Worm (Caenorhabditis elegans): ENCODE measurements around the gene cav-2.

cav-2 gene

ce11 chrV:13577463-13577862 is 20.6 kb downstream of the cav-2 start:
- TF ChIP-seq ztf-29 (GFP tag; IDR thresholded peaks at IDR 0.05) (no peak), ztf-23 (GFP tag; IDR thresholded peaks at IDR 0.05) (no peak), ref-1 (GFP tag; conservative IDR thresholded peaks at IDR 0.05) (no peak)

ce11 chrV:13578637-13579036 is 21.7 kb downstream of the cav-2 start, which contains the start of gene C50B8.6:
C50B8.6 (plus strand) TSS chrV:13578972.
- no peak for TF ChIP-seq tab-1 (GFP tag; IDR thresholded peaks at IDR 0.05)
- TF ChIP-seq ref-1 (GFP tag; conservative IDR thresholded peaks at IDR 0.05) = no peak
- TF ChIP-seq flt-1 (GFP tag; IDR thresholded peaks at IDR 0.05) = no peak
- TF ChIP-seq ztf-29 (GFP tag; IDR thresholded peaks at IDR 0.05) = no peak
- TF ChIP-seq klf-2 (GFP tag; conservative IDR thresholded peaks at IDR 0.05) = no peak

- TF ChIP-seq ztf-23 (GFP tag; IDR thresholded peaks at IDR 0.05) (no peak), klf-2 (GFP tag; conservative IDR thresholded peaks at IDR 0.05) (no peak), med-1 (GFP tag; optimal IDR thresholded peaks at IDR 0.05; ENCODE audit: insufficient read depth) (no peak)
Measured at ce11 chrV:13580696-13581095, 23.8 kb downstream of the cav-2 start, which contains the start of gene C50B8.5. C50B8.5 (plus strand) TSS chrV:13580968.

ce11 chrV:13584484-13584883 is 27.6 kb downstream of the cav-2 start, which contains the start of gene F53F4.1:
F53F4.1 (plus strand) TSS chrV:13584784.
- TF ChIP-seq T22C8.4 (GFP tag; IDR thresholded peaks at IDR 0.05) = no peak
- TF ChIP-seq cog-1 (tag; optimal IDR thresholded peaks at IDR 0.05) = no peak
- no peak for TF ChIP-seq klf-2 (GFP tag; conservative IDR thresholded peaks at IDR 0.05)
- TF ChIP-seq med-1 (GFP tag; optimal IDR thresholded peaks at IDR 0.05; ENCODE audit: insufficient read depth) = no peak

ce11 chrV:13587902-13588301 is 31.0 kb downstream of the cav-2 start, which contains the start of gene F53F4.17:
F53F4.17 (plus strand) TSS chrV:13588202.
- TF ChIP-seq tab-1 (GFP tag; IDR thresholded peaks at IDR 0.05) (no peak), klf-2 (GFP tag; conservative IDR thresholded peaks at IDR 0.05) (no peak), ref-1 (GFP tag; conservative IDR thresholded peaks at IDR 0.05) (no peak), cog-1 (tag; optimal IDR thresholded peaks at IDR 0.05) (no peak)

ce11 chrV:13589494-13590176 is 32.7 kb downstream of the cav-2 start, which contains the start of the genes F53F4.2 and F53F4.18:
F53F4.2 (minus strand) TSS chrV:13589594.
F53F4.18 (plus strand) TSS chrV:13590126.
- TF ChIP-seq tab-1 (GFP tag; IDR thresholded peaks at IDR 0.05) (no peak), med-1 (GFP tag; optimal IDR thresholded peaks at IDR 0.05; ENCODE audit: insufficient read depth) (no peak), klf-2 (GFP tag; conservative IDR thresholded peaks at IDR 0.05) (no peak), ztf-29 (GFP tag; IDR thresholded peaks at IDR 0.05) (no peak), ref-1 (GFP tag; conservative IDR thresholded peaks at IDR 0.05) (no peak), T22C8.4 (GFP tag; IDR thresholded peaks at IDR 0.05) (no peak), cog-1 (tag; optimal IDR thresholded peaks at IDR 0.05) (no peak), flt-1 (GFP tag; IDR thresholded peaks at IDR 0.05) (no peak), ztf-23 (GFP tag; IDR thresholded peaks at IDR 0.05) (no peak)

ce11 chrV:13591504-13592174 is 34.7 kb downstream of the cav-2 start, which contains the start of gene tbcb-1:
tbcb-1 (plus strand) TSS chrV:13592124.
- no peak for TF ChIP-seq tab-1 (GFP tag; IDR thresholded peaks at IDR 0.05)
- no peak for TF ChIP-seq ztf-29 (GFP tag; IDR thresholded peaks at IDR 0.05)
- no peak for TF ChIP-seq flt-1 (GFP tag; IDR thresholded peaks at IDR 0.05)
- no peak for TF ChIP-seq med-1 (GFP tag; optimal IDR thresholded peaks at IDR 0.05; ENCODE audit: insufficient read depth)
- TF ChIP-seq klf-2 (GFP tag; conservative IDR thresholded peaks at IDR 0.05) = no peak
- TF ChIP-seq T22C8.4 (GFP tag; IDR thresholded peaks at IDR 0.05) = no peak
- no peak for TF ChIP-seq ztf-23 (GFP tag; IDR thresholded peaks at IDR 0.05)
- TF ChIP-seq ref-1 (GFP tag; conservative IDR thresholded peaks at IDR 0.05) = no peak
- TF ChIP-seq cog-1 (tag; optimal IDR thresholded peaks at IDR 0.05) = no peak

- TF ChIP-seq cog-1 (tag; optimal IDR thresholded peaks at IDR 0.05) = no peak
- no peak for TF ChIP-seq ztf-23 (GFP tag; IDR thresholded peaks at IDR 0.05)
Measured at ce11 chrV:13593083-13593482, 36.2 kb downstream of the cav-2 start, which contains the start of gene F53F4.4. F53F4.4 (plus strand) TSS chrV:13593383.

- TF ChIP-seq ztf-29 (GFP tag; IDR thresholded peaks at IDR 0.05) (no peak), cog-1 (tag; optimal IDR thresholded peaks at IDR 0.05) (no peak), klf-2 (GFP tag; conservative IDR thresholded peaks at IDR 0.05) (no peak), flt-1 (GFP tag; IDR thresholded peaks at IDR 0.05) (no peak), ref-1 (GFP tag; conservative IDR thresholded peaks at IDR 0.05) (no peak), T22C8.4 (GFP tag; IDR thresholded peaks at IDR 0.05) (no peak), tab-1 (GFP tag; IDR thresholded peaks at IDR 0.05) (no peak), med-1 (GFP tag; optimal IDR thresholded peaks at IDR 0.05; ENCODE audit: insufficient read depth) (no peak), ztf-23 (GFP tag; IDR thresholded peaks at IDR 0.05) (no peak)
Measured at ce11 chrV:13598370-13598769, 41.5 kb downstream of the cav-2 start.

- TF ChIP-seq ztf-29 (GFP tag; IDR thresholded peaks at IDR 0.05) = no peak
- no peak for TF ChIP-seq ztf-23 (GFP tag; IDR thresholded peaks at IDR 0.05)
- no peak for TF ChIP-seq tab-1 (GFP tag; IDR thresholded peaks at IDR 0.05)
- TF ChIP-seq ref-1 (GFP tag; conservative IDR thresholded peaks at IDR 0.05) = no peak
- no peak for TF ChIP-seq flt-1 (GFP tag; IDR thresholded peaks at IDR 0.05)
- no peak for TF ChIP-seq T22C8.4 (GFP tag; IDR thresholded peaks at IDR 0.05)
- no peak for TF ChIP-seq med-1 (GFP tag; optimal IDR thresholded peaks at IDR 0.05; ENCODE audit: insufficient read depth)
- TF ChIP-seq cog-1 (tag; optimal IDR thresholded peaks at IDR 0.05) = no peak
- no peak for TF ChIP-seq klf-2 (GFP tag; conservative IDR thresholded peaks at IDR 0.05)
Measured at ce11 chrV:13600882-13601281, 44.0 kb downstream of the cav-2 start, which contains the start of gene rdy-2. rdy-2 (minus strand) TSS chrV:13600982.

Measured in whole organism, midembryonic.